Fruit fly (Drosophila melanogaster): ENCODE data around the gene CG33673.

Gene CG33673

DNA sequence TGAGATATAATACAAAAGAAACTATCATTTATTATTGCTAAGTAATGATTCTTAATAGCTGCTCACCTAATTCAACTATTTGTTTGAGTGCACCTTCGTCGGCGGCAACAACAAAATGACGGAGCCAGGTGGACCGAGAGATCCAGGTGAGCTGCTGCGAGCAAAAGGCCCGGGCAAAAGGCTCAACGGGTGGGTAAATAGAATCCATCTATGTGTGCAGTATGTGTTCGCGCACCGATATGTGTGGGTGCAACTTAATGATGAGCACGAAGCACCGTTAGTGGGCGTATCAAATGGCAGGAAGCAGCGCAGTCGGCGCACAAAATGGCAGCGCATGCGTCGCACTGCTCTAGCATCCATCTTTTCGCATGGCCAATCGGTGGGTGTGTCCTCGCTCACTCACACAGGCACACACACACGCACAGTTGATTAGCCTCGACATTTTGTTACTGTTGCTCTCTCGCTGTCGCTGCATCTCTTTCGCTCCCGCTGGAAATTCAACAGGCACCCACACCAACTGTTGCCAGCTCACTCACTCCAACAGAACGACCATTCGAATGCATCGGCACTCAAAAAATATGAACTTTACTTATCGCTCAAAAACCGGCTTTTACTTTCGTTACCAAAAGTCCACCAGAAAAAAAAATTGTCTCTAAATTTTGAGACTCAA lies 26.1 kb upstream of the CG33673 start:
- TF ChIP-seq ttk (optimal IDR thresholded peaks at IDR 0.05) = no peak
- no peak for TF ChIP-seq Myc (optimal IDR thresholded peaks at IDR 0.05)
- no peak for TF ChIP-seq psq (optimal IDR thresholded peaks at IDR 0.05)
- no peak for TF ChIP-seq h (optimal IDR thresholded peaks at IDR 0.05)
- TF ChIP-seq insv (optimal IDR thresholded peaks at IDR 0.05) = no peak
- TF ChIP-seq Sin3A (optimal IDR thresholded peaks at IDR 0.05) = no peak

DNA sequence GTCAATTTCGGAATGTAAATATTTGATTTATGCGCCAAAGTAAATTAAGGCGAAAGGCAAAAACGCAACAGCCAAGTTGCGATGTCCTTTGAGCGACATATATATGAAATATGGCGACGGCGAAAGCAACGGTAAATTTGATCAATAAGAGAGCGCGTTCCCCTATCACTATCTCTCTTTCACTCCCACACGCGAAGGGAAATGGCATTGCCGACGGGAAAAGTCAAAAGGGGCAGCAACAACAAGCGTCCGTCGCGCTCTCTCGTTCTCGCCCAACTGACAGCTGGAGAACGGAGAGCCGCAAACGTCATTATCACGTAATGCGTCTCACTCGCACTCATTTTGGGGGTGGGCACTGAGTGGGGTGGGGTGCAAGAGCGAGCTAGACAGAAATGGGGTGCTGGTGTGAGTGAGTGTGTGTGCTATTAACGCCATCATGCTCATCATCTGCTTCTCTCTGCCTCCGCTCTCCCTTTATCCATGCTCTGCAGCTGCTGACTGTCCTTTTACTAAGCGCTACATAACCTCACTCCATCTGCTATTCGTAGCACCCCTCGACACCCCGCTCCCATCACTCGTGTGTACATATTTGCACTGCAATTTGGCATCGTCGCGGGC lies 23.9 kb upstream of the CG33673 start, which contains the start of gene erm:
Gene erm, minus strand, starts transcription at position 51 of the 618 bp plus-strand sequence.
- TF ChIP-seq insv (optimal IDR thresholded peaks at IDR 0.05) (no peak), Sin3A (optimal IDR thresholded peaks at IDR 0.05) (no peak), h (optimal IDR thresholded peaks at IDR 0.05) (no peak), psq (optimal IDR thresholded peaks at IDR 0.05) (no peak), ttk (optimal IDR thresholded peaks at IDR 0.05) (no peak), Myc (optimal IDR thresholded peaks at IDR 0.05) (no peak)

DNA sequence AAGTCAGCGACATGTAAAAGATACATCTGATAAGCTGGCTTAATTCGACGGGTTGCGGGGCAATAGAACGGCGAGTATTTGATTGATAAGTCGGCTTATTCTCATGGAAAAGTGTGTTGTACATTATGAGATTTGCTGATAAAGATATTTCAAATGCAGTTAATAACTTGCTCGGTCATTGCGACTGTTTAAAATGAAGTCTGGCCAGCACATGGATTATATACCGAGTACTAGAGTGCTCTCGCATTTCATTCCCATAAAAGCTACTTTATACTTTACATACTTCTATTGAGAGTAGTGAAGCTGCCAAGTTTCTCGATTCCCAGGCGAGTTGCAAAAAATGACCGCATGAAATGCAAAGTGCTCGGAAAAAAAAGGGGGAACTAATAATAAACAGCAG lies 21.3 kb upstream of the CG33673 start:
- TF ChIP-seq h (optimal IDR thresholded peaks at IDR 0.05) (no peak), insv (optimal IDR thresholded peaks at IDR 0.05) (no peak), Sin3A (optimal IDR thresholded peaks at IDR 0.05) (no peak), Myc (optimal IDR thresholded peaks at IDR 0.05) (no peak), psq (optimal IDR thresholded peaks at IDR 0.05) (no peak), ttk (optimal IDR thresholded peaks at IDR 0.05) (no peak)

DNA sequence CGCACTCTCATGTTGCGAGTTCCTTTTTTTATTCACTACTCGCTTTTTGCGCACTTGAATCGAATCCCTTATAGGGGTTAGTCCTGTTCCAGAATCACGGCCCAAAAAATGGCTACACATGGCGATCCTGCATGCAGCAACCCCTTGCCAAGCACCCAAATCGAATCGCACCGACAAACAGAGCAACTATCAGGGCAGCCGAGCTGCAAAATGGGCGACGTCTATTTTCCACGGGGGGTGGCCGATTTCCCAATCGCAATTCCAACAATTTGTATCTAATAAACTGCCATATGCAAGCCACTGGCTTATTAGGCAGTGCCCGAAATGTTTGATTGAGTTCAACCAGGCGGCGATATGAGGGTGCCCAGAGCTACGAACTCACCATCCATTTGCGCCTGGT lies 20.8 kb upstream of the CG33673 start:
- no peak for TF ChIP-seq h (optimal IDR thresholded peaks at IDR 0.05)
- TF ChIP-seq insv (optimal IDR thresholded peaks at IDR 0.05) = no peak
- no peak for TF ChIP-seq Myc (optimal IDR thresholded peaks at IDR 0.05)
- no peak for TF ChIP-seq ttk (optimal IDR thresholded peaks at IDR 0.05)
- TF ChIP-seq psq (optimal IDR thresholded peaks at IDR 0.05) = no peak
- no peak for TF ChIP-seq Sin3A (optimal IDR thresholded peaks at IDR 0.05)

DNA sequence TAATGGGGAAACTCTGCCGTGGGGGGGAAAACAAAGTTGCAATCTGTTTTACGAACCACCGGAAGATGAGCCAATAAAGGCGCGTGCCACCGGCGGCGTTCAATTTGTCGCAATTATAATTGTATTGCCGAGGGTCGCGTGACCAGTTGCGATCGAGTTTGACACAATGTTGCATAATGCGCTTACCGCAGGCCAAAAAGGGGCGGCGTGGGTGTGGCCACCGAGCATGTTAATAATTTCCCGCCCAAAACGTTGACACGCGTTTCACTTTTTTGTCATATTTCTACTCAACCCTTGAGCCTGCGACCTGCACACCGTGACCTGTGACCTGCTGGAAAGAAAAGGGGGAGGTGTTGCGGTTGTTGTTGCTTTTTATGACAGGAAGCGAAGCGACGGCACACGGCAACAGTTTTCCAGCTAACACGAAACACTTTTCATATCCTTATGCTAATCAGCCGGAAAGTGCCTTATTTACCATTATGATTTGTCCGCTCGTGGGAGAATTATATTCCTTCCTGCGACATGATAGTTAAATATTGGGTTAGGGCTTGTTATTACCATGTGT lies 15.5 kb upstream of the CG33673 start:
- TF ChIP-seq h (optimal IDR thresholded peaks at IDR 0.05) (no peak), ttk (optimal IDR thresholded peaks at IDR 0.05) (no peak), Myc (optimal IDR thresholded peaks at IDR 0.05) (no peak), Sin3A (optimal IDR thresholded peaks at IDR 0.05) (no peak), psq (optimal IDR thresholded peaks at IDR 0.05) (no peak), insv (optimal IDR thresholded peaks at IDR 0.05) (no peak)

DNA sequence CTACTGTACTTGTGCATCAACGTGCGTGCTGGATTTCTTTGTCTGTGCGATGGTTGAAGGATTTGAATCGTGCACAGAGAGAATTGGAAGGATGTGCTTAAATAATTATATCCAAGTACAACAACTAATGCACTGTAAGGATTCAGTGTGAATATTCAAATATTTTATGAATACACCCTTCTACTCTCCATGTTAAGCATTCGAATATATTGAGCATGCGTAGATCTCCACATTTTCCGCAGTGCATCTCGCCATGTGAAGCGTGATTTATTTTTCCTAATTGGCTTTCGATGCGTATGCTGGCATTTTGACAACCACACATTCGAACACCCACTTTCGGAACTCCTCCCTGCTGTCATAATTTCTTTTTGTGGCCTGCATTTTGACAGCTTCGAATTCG lies 13.5 kb upstream of the CG33673 start:
- TF ChIP-seq insv (optimal IDR thresholded peaks at IDR 0.05) = no peak
- no peak for TF ChIP-seq Sin3A (optimal IDR thresholded peaks at IDR 0.05)
- no peak for TF ChIP-seq h (optimal IDR thresholded peaks at IDR 0.05)
- no peak for TF ChIP-seq psq (optimal IDR thresholded peaks at IDR 0.05)
- TF ChIP-seq Myc (optimal IDR thresholded peaks at IDR 0.05) = no peak
- TF ChIP-seq ttk (optimal IDR thresholded peaks at IDR 0.05) = no peak

DNA sequence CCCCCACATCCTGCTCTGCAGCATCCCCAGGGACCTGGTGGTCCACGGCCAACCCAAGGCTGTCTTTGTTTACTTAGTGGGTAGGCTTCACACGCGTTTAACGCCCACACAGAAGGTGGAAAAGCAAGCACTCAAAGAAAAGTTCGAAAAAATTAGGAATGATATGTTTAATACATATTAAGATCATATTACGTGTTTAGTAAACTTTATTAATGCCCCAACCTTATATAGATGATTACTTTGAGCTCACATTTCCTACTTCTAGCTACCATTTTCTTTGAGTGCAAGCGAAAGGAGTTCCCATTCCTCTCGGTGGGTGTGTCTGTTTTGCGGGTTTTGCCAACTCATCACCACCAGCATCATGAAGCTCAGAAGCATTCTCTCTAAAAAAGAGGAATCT lies 12.9 kb upstream of the CG33673 start:
- TF ChIP-seq h (optimal IDR thresholded peaks at IDR 0.05) (no peak), insv (optimal IDR thresholded peaks at IDR 0.05) (no peak), Sin3A (optimal IDR thresholded peaks at IDR 0.05) (no peak), Myc (optimal IDR thresholded peaks at IDR 0.05) (no peak), ttk (optimal IDR thresholded peaks at IDR 0.05) (no peak), psq (optimal IDR thresholded peaks at IDR 0.05) (no peak)

DNA sequence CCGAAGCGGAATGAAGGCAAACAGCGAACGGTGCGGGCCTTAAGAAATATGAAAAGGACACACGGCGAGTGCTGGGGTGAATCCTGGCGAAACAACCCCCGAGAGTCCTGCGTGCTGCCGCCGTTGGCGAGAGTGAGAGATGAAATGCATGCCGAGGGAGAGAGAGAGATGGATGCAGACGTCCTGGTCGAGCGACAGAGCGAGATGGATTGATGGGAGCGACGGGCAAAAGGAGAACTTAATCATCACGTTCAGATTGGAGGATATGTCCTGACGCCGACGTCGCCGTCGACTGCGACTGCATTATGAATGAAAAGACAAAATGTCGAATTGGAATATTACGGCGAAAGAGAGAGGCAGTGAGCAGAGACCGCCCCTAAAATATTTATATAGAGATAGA lies 8.0 kb upstream of the CG33673 start:
- no peak for TF ChIP-seq ttk (optimal IDR thresholded peaks at IDR 0.05)
- TF ChIP-seq Sin3A (optimal IDR thresholded peaks at IDR 0.05) = no peak
- TF ChIP-seq psq (optimal IDR thresholded peaks at IDR 0.05) = no peak
- no peak for TF ChIP-seq h (optimal IDR thresholded peaks at IDR 0.05)
- no peak for TF ChIP-seq insv (optimal IDR thresholded peaks at IDR 0.05)
- no peak for TF ChIP-seq Myc (optimal IDR thresholded peaks at IDR 0.05)

DNA sequence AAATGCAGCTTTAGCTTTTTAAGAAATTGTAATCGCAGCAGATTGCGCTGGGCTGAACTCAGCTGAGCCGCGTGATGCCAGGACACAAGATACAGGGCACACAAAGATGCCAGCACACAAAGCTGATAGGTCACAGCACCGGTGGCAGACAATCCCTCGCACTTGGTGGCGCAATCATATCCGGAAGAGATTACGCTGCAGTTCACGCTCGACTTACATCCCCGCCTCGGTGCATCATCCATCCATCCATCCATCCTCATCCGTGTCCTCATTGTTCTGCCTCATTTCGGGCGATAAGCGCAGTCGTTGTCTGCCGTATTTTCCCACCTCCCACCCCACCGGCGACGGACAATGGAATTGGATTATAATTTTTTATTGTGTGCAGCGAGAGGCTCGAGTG lies 1.4 kb upstream of the CG33673 start:
- no peak for TF ChIP-seq ttk (optimal IDR thresholded peaks at IDR 0.05)
- no peak for TF ChIP-seq h (optimal IDR thresholded peaks at IDR 0.05)
- TF ChIP-seq psq (optimal IDR thresholded peaks at IDR 0.05) = no peak
- no peak for TF ChIP-seq Sin3A (optimal IDR thresholded peaks at IDR 0.05)
- no peak for TF ChIP-seq Myc (optimal IDR thresholded peaks at IDR 0.05)
- TF ChIP-seq insv (optimal IDR thresholded peaks at IDR 0.05) = no peak

DNA sequence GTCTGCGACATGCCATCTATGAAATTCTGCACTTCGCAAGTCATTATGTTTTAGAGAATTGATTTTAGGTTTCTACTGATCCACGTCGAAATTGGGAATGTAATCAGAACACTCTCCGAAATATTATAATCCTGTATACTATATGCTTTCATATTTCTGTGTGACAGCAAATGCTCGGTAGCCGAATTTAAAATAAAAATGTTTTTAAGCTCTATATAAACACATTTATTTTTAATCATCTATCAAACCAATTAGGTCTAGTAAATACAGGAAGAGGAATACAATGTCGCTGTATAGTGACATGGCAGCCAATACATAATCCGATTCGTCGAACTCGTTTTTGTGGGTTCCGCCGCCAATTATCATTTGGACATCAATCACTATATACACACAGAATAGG lies 919 bp downstream of the CG33673 start, which contains the start of gene CG15357:
Gene CG15357, minus strand, starts transcription at position 101 of the 400 bp plus-strand sequence.
- TF ChIP-seq Sin3A (optimal IDR thresholded peaks at IDR 0.05) (no peak), h (optimal IDR thresholded peaks at IDR 0.05) (no peak)

DNA sequence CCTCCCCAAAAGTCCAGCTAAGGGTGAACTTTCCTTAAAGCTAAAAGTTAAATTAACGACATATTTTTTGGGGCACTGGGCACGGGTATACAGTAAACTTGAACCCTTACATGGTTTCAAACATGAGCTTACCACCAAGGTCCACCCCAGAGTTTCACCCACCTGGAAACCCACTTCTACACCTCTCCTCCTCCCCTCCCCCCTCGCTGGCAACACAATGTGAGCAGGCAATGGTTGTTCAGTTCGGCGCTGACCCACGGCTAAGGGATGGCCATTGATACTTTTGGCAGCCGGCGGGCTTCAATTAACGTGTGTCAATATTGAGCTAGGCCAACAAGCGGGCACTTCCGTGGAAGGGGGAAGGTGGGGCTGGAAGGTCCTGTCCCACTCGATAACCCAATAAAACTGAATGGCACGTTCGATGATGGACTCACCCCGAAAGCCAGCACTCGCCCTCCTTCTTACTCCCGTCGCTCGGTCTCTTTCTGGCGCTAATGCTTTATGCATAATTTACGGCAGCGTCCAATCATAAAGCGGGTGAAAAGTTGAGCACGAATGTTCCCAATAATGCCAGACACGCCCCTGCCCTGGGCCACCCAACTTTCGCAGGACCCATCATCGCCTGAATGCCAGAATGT lies 1.9 kb downstream of the CG33673 start:
- TF ChIP-seq psq (optimal IDR thresholded peaks at IDR 0.05) = no peak
- no peak for TF ChIP-seq insv (optimal IDR thresholded peaks at IDR 0.05)
- no peak for TF ChIP-seq Sin3A (optimal IDR thresholded peaks at IDR 0.05)
- TF ChIP-seq ttk (optimal IDR thresholded peaks at IDR 0.05) = no peak

DNA sequence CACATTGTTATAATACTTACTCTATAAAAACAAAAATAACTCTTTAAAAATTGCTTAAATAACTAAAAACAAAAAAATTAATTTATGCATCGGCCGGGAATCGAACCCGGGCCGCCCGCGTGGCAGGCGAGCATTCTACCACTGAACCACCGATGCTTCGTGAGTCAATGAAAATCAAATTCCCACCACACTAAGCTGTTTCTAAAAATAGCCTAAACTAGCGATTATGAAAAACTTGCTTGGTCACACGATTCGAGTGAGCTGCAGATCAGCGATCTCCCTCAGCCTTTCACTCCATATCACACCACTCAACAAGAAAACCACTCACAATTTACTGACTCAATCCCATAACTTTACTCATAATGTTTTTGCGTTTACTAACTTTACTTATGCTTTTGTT lies 8.5 kb downstream of the CG33673 start:
- no peak for TF ChIP-seq psq (optimal IDR thresholded peaks at IDR 0.05)
- no peak for TF ChIP-seq Sin3A (optimal IDR thresholded peaks at IDR 0.05)
- no peak for TF ChIP-seq ttk (optimal IDR thresholded peaks at IDR 0.05)
- TF ChIP-seq h (optimal IDR thresholded peaks at IDR 0.05) = no peak
- no peak for TF ChIP-seq Myc (optimal IDR thresholded peaks at IDR 0.05)
- no peak for TF ChIP-seq insv (optimal IDR thresholded peaks at IDR 0.05)
